Fruit fly (Drosophila melanogaster) whole organism, embryonic: ENCODE data around the gene CG17364.

ENCODE experiments used
- ATbp ChIP-seq: fragments of 200-800 bp; sonication (Bioruptor generic); optimal IDR thresholded peaks from 2 replicates; lab custom pipeline; 2017; ENCODE audit warnings: missing biosample characterization, mild to moderate bottlenecking, missing genetic modification characterization, missing genetic modification reagents
- Antp ChIP-seq: fragments of 200-800 bp; sonication (Bioruptor generic); optimal IDR thresholded peaks from 3 replicates; lab custom pipeline; 2016; ENCODE audit warnings: missing biosample characterization, missing genetic modification characterization
- CG10147 ChIP-seq: fragments of 200-800 bp; sonication (Bioruptor generic); optimal IDR thresholded peaks from 2 replicates; lab custom pipeline; 2019; ENCODE audit warnings: missing biosample characterization, mild to moderate bottlenecking, missing genetic modification characterization, moderate library complexity
- CG10543 ChIP-seq: fragments of 200-800 bp; sonication (Bioruptor generic); optimal IDR thresholded peaks from 3 replicates; lab custom pipeline; 2017; ENCODE audit warnings: missing biosample characterization, mild to moderate bottlenecking, missing genetic modification characterization, moderate library complexity
- CG12155 ChIP-seq: fragments of 200-800 bp; sonication (Bioruptor generic); optimal IDR thresholded peaks from 3 replicates; lab custom pipeline; 2016; ENCODE audit warnings: missing biosample characterization, missing genetic modification characterization
- CG12391 ChIP-seq: fragments of 200-800 bp; sonication (Bioruptor generic); optimal IDR thresholded peaks from 3 replicates; lab custom pipeline; 2018; ENCODE audit warnings: missing biosample characterization, mild to moderate bottlenecking, missing genetic modification characterization, moderate library complexity
- CG13287 ChIP-seq: fragments of 200-800 bp; sonication (Bioruptor generic); IDR thresholded peaks from 2 replicates; pipeline ENCODE4 v1.3.6; 2022; ENCODE audit warnings: missing biosample characterization, missing genetic modification characterization; ENCODE audit not compliant: partially characterized antibody
- CG14667 ChIP-seq: fragments of 200-800 bp; sonication (Bioruptor generic); IDR thresholded peaks from 2 replicates; pipeline ENCODE4 v1.3.6; 2022; ENCODE audit warnings: missing biosample characterization, missing genetic modification characterization
- CG14710 ChIP-seq: fragments of 200-800 bp; sonication (Bioruptor generic); optimal IDR thresholded peaks from 3 replicates; lab custom pipeline; 2019; ENCODE audit warnings: missing biosample characterization, mild to moderate bottlenecking, missing genetic modification characterization, moderate library complexity
- CG18619 ChIP-seq: fragments of 200-800 bp; sonication (Bioruptor generic); optimal IDR thresholded peaks from 3 replicates; lab custom pipeline; 2017; ENCODE audit warnings: missing biosample characterization, mild to moderate bottlenecking, missing genetic modification characterization
- CG30020 ChIP-seq: fragments of 200-800 bp; optimal IDR thresholded peaks from 2 replicates; lab custom pipeline; 2019; ENCODE audit warnings: missing biosample characterization, mild to moderate bottlenecking, missing genetic modification characterization, moderate library complexity
- CG31388 ChIP-seq: fragments of 200-800 bp; sonication (Bioruptor generic); optimal IDR thresholded peaks from 2 replicates; lab custom pipeline; 2016; ENCODE audit warnings: missing biosample characterization, missing genetic modification characterization
- CG32772 ChIP-seq: fragments of 200-800 bp; sonication (Bioruptor generic); IDR thresholded peaks from 2 replicates; pipeline ENCODE4 v1.3.6; 2022; ENCODE audit warnings: missing biosample characterization, missing genetic modification characterization
- CG4404 ChIP-seq: fragments of 200-800 bp; sonication (Bioruptor generic); IDR thresholded peaks from 2 replicates; pipeline ENCODE4 v1.3.6; 2022; ENCODE audit warnings: missing biosample characterization, missing genetic modification characterization
- CG4424 ChIP-seq: fragments of 200-800 bp; sonication (Bioruptor generic); optimal IDR thresholded peaks from 3 replicates; lab custom pipeline; 2016; ENCODE audit warnings: missing biosample characterization, missing genetic modification characterization
- CG6254 ChIP-seq: fragments of 200-800 bp; sonication (Bioruptor generic); optimal IDR thresholded peaks from 3 replicates; lab custom pipeline; 2017; ENCODE audit warnings: mild to moderate bottlenecking, missing biosample characterization, missing genetic modification reagents, missing genetic modification characterization
- CG7271 ChIP-seq: fragments of 200-800 bp; sonication (Bioruptor generic); optimal IDR thresholded peaks from 2 replicates; lab custom pipeline; 2018; ENCODE audit warnings: missing biosample characterization, mild to moderate bottlenecking, missing genetic modification characterization, moderate library complexity
- CG9932 ChIP-seq: fragments of 200-800 bp; sonication (Bioruptor generic); IDR thresholded peaks from 2 replicates; pipeline ENCODE4 v1.3.6; 2022; ENCODE audit warnings: missing biosample characterization, missing genetic modification characterization
- CoRest ChIP-seq: fragments of 200-800 bp; sonication (Bioruptor generic); optimal IDR thresholded peaks from 3 replicates; lab custom pipeline; 2018; ENCODE audit warnings: missing biosample characterization, mild to moderate bottlenecking, missing genetic modification characterization, moderate library complexity
- Dek ChIP-seq: fragments of 200-800 bp; sonication (Bioruptor generic); optimal IDR thresholded peaks from 3 replicates; lab custom pipeline; 2019; ENCODE audit warnings: missing biosample characterization, mild to moderate bottlenecking, missing genetic modification characterization, moderate library complexity
- Dll ChIP-seq: fragments of 200-800 bp; sonication (Bioruptor generic); IDR thresholded peaks from 4 replicates; pipeline ENCODE4 v1.3.6; 2022; ENCODE audit warnings: missing biosample characterization, missing genetic modification characterization; ENCODE audit not compliant: partially characterized antibody
- MESR4 ChIP-seq: fragments of 200-800 bp; sonication (Bioruptor generic); optimal IDR thresholded peaks from 2 replicates; lab custom pipeline; 2018; ENCODE audit warnings: missing biosample characterization, mild to moderate bottlenecking, missing genetic modification characterization, moderate library complexity
- Myb ChIP-seq: fragments of 200-800 bp; sonication (Bioruptor generic); optimal IDR thresholded peaks from 2 replicates; lab custom pipeline; 2016; ENCODE audit warnings: missing biosample characterization, missing genetic modification characterization
- Nf-YB ChIP-seq: fragments of 200-800 bp; sonication (Bioruptor generic); optimal IDR thresholded peaks from 3 replicates; lab custom pipeline; 2019; ENCODE audit warnings: missing biosample characterization, mild to moderate bottlenecking, missing genetic modification characterization, moderate library complexity
- Ptx1 ChIP-seq: fragments of 200-800 bp; sonication (Bioruptor generic); IDR thresholded peaks from 2 replicates; pipeline ENCODE4 v1.3.6; 2022; ENCODE audit warnings: missing biosample characterization, missing genetic modification characterization
- Scr ChIP-seq: fragments of 200-800 bp; sonication (Bioruptor generic); IDR thresholded peaks from 2 replicates; pipeline ENCODE4 v1.3.6; 2022; ENCODE audit warnings: missing biosample characterization, missing genetic modification characterization; ENCODE audit not compliant: partially characterized antibody
- Spps ChIP-seq: fragments of 200-800 bp; sonication (Bioruptor generic); optimal IDR thresholded peaks from 2 replicates; lab custom pipeline; 2018; ENCODE audit warnings: missing biosample characterization, mild to moderate bottlenecking, missing genetic modification characterization
- abd-A ChIP-seq: fragments of 200-800 bp; sonication (Bioruptor generic); optimal IDR thresholded peaks from 3 replicates; lab custom pipeline; 2019; ENCODE audit warnings: missing biosample characterization, mild to moderate bottlenecking, missing genetic modification characterization, moderate library complexity
- ase ChIP-seq: fragments of 200-800 bp; sonication (Bioruptor generic); IDR thresholded peaks from 3 replicates; pipeline ENCODE4 v1.3.6; 2022; ENCODE audit warnings: missing biosample characterization, missing genetic modification characterization
- ato ChIP-seq: fragments of 200-800 bp; sonication (Bioruptor generic); IDR thresholded peaks from 2 replicates; pipeline ENCODE4 v1.3.6; 2022; ENCODE audit warnings: missing biosample characterization, missing genetic modification characterization; ENCODE audit not compliant: partially characterized antibody
- az2 ChIP-seq: fragments of 200-800 bp; sonication (Bioruptor generic); optimal IDR thresholded peaks from 3 replicates; lab custom pipeline; 2016; ENCODE audit warnings: missing biosample characterization, missing genetic modification characterization
- chm ChIP-seq: fragments of 200-800 bp; sonication (Bioruptor generic); IDR thresholded peaks from 2 replicates; pipeline ENCODE4 v1.3.6; 2022; ENCODE audit warnings: missing biosample characterization, missing genetic modification characterization
- ci ChIP-seq: fragments of 200-800 bp; sonication (Bioruptor generic); IDR thresholded peaks from 3 replicates; pipeline ENCODE4 v1.3.6; 2022; ENCODE audit warnings: missing biosample characterization, missing genetic modification characterization
- fu2 ChIP-seq: fragments of 200-800 bp; sonication (Bioruptor generic); optimal IDR thresholded peaks from 2 replicates; lab custom pipeline; 2016; ENCODE audit warnings: missing biosample characterization, missing genetic modification characterization
- hbn ChIP-seq: fragments of 200-800 bp; sonication (Bioruptor generic); IDR thresholded peaks from 2 replicates; pipeline ENCODE4 v1.3.6; 2022; ENCODE audit warnings: missing biosample characterization, missing genetic modification characterization; ENCODE audit not compliant: partially characterized antibody
- her ChIP-seq: fragments of 200-800 bp; sonication (Bioruptor generic); optimal IDR thresholded peaks from 2 replicates; lab custom pipeline; 2016; ENCODE audit warnings: missing biosample characterization, missing genetic modification characterization
- lilli ChIP-seq: fragments of 200-800 bp; sonication (Bioruptor generic); optimal IDR thresholded peaks from 3 replicates; lab custom pipeline; 2016; ENCODE audit warnings: missing biosample characterization, missing genetic modification characterization
- nerfin-2 ChIP-seq: fragments of 200-800 bp; sonication (Bioruptor generic); IDR thresholded peaks from 2 replicates; pipeline ENCODE4 v1.3.6; 2022; ENCODE audit warnings: missing biosample characterization, missing genetic modification characterization; ENCODE audit not compliant: partially characterized antibody
- nmo ChIP-seq: fragments of 200-800 bp; sonication (Bioruptor generic); optimal IDR thresholded peaks from 2 replicates; lab custom pipeline; 2018; ENCODE audit warnings: missing biosample characterization, mild to moderate bottlenecking, missing genetic modification characterization, moderate library complexity
- org-1 ChIP-seq: fragments of 200-800 bp; sonication (Bioruptor generic); optimal IDR thresholded peaks from 2 replicates; lab custom pipeline; 2017; ENCODE audit warnings: missing biosample characterization, missing genetic modification characterization
- phol ChIP-seq: fragments of 200-800 bp; sonication (Bioruptor generic); optimal IDR thresholded peaks from 3 replicates; lab custom pipeline; 2018; ENCODE audit warnings: missing biosample characterization, mild to moderate bottlenecking, missing genetic modification characterization, moderate library complexity
- sc ChIP-seq, 3 experiments: fragments of >200 bp in 2 of 3; fragments of 200-800 bp in 1 of 3; sonication (Bioruptor generic) in 1 of 3; optimal IDR thresholded peaks; 2 replicates in 2 of 3; 3 replicates in 1 of 3; lab custom pipeline; 2017; ENCODE audit warnings: mild to moderate bottlenecking in 1 of 3, missing biosample characterization in 1 of 3, missing genetic modification characterization in 1 of 3, missing genetic modification reagents in 1 of 3
- sob ChIP-seq: fragments of 200-800 bp; sonication (Bioruptor generic); IDR thresholded peaks from 2 replicates; pipeline ENCODE4 v1.3.6; 2022; ENCODE audit warnings: missing biosample characterization, missing genetic modification characterization
- stwl ChIP-seq: fragments of 200-800 bp; sonication (Bioruptor generic); optimal IDR thresholded peaks from 3 replicates; lab custom pipeline; 2018; ENCODE audit warnings: missing biosample characterization, mild to moderate bottlenecking, missing genetic modification characterization, moderate library complexity
- tio ChIP-seq: fragments of 200-800 bp; sonication (Bioruptor generic); optimal IDR thresholded peaks from 2 replicates; lab custom pipeline; 2017; ENCODE audit warnings: missing biosample characterization, missing genetic modification characterization, inconsistent platforms
- unc-4 ChIP-seq: fragments of 200-800 bp; sonication (Bioruptor generic); IDR thresholded peaks from 2 replicates; pipeline ENCODE4 v1.3.6; 2022; ENCODE audit warnings: missing biosample characterization, missing genetic modification characterization; ENCODE audit not compliant: partially characterized antibody
- yki ChIP-seq: fragments of >200 bp; optimal IDR thresholded peaks from 3 replicates; lab custom pipeline; 2018

Gene CG17364

dm6 chr3L:13964635-13965501 lies 28.3 kb downstream of the CG17364 start, which contains the start of the genes Meics, Nxf3 and ssp2 (continued):
- TF ChIP-seq abd-A (tag; lab: Kevin White, UChicago) (no peak), CG7271 (tag; lab: Kevin White, UChicago) (no peak), CG31388 (GFP tag; lab: Kevin White, UChicago) (no peak), hbn (GFP tag; lab: Robert Waterston, UW) (0 out of 2 replicates have a peak, but pooled peaks have one; percentile 55), Scr (GFP tag; lab: Robert Waterston, UW) (peak; percentile 74), Ptx1 (GFP tag; lab: Robert Waterston, UW) (peak; percentile 48), CG14667 (GFP tag; lab: Robert Waterston, UW) (0 out of 2 replicates have a peak, but pooled peaks have one; percentile 11), yki (lab: Kevin White, UChicago) (peak; percentile 5), Dll (peak; percentile 64; the same call in 3 of the 4 replicates), nerfin-2 (GFP tag; lab: Robert Waterston, UW) (peak; percentile 54; the same call in 1 of the 2 replicates), tio (GFP tag; lab: Kevin White, UChicago) (peak; percentile 3), CG18619 (peak; percentile 11), CG9932 (peak; percentile 74), org-1 (GFP tag; lab: Kevin White, UChicago) (no peak), Antp (GFP tag; lab: Kevin White, UChicago) (peak; percentile 32), unc-4 (GFP tag; lab: Robert Waterston, UW) (peak; percentile 48; the same call in 1 of the 2 replicates), sob (GFP tag; lab: Robert Waterston, UW) (no peak; the same call in 1 of the 2 replicates), CG12391 (tag; lab: Kevin White, UChicago) (peak; percentile 58), CG13287 (peak; percentile 59), ci (0 out of 3 replicates have a peak, but pooled peaks have one; percentile 45), nmo (GFP tag; lab: Kevin White, UChicago) (peak; percentile 72), MESR4 (GFP tag; lab: Kevin White, UChicago) (peak; percentile 87), ase (GFP tag; lab: Robert Waterston, UW) (no peak), fu2 (GFP tag; lab: Kevin White, UChicago) (peak; percentile 8), CG4404 (GFP tag; lab: Robert Waterston, UW) (no peak), Dek (peak; percentile 26), CG30020 (tag; lab: Kevin White, UChicago) (peak; percentile 51), CG12155 (peak; percentile 2), sc (optimal IDR thresholded peaks at IDR 0.05; lab: Kevin White, UChicago) (no peak), sc (GFP tag; optimal IDR thresholded peaks at IDR 0.05; lab: Kevin White, UChicago) (peak; percentile 7), CG10147 (GFP tag; lab: Kevin White, UChicago) (no peak), ATbp (GFP tag; lab: Kevin White, UChicago) (no peak), CG32772 (GFP tag; lab: Robert Waterston, UW) (0 out of 2 replicates have a peak, but pooled peaks have one; percentile 12), Spps (tag; lab: Kevin White, UChicago) (peak; percentile 8), CG6254 (GFP tag; lab: Kevin White, UChicago) (no peak), phol (peak; percentile 59), CG10543 (peak; percentile 42), stwl (peak; percentile 48), ato (GFP tag; lab: Robert Waterston, UW) (peak; percentile 68), chm (GFP tag; lab: Robert Waterston, UW) (peak; percentile 63), az2 (peak; percentile 21), CG14710 (peak; percentile 88), CG4424 (GFP tag; lab: Kevin White, UChicago) (no peak), her (GFP tag; lab: Kevin White, UChicago) (no peak), Myb (GFP tag; lab: Kevin White, UChicago) (peak; percentile 13), CoRest (tag; lab: Kevin White, UChicago) (peak; percentile 74), lilli (GFP tag; lab: Kevin White, UChicago) (peak; percentile 19), Nf-YB (GFP tag; lab: Kevin White, UChicago) (no peak)
